Fruit fly (Drosophila melanogaster) Kc167 (cell line): ENCODE measurements around the gene CG34347.

ENCODE experiments used
- Myc ChIP-seq: fragments of >200 bp; optimal IDR thresholded peaks from 2 replicates; lab custom pipeline; 2017; ENCODE audit warnings: missing external identifiers
- insv ChIP-seq: fragments of >200 bp; optimal IDR thresholded peaks from 3 replicates; lab custom pipeline; 2018; ENCODE audit warnings: missing external identifiers
- psq ChIP-seq: fragments of >200 bp; optimal IDR thresholded peaks from 2 replicates; lab custom pipeline; 2017; ENCODE audit warnings: missing external identifiers
- ttk ChIP-seq: sonication (Bioruptor generic); optimal IDR thresholded peaks from 2 replicates; lab custom pipeline; 2017; ENCODE audit warnings: missing external identifiers

dm6 chr3R:31345626-31346025 is 34.7 kb downstream of the CG34347 start:
- TF ChIP-seq Myc: no peak
- TF ChIP-seq insv (lab: Kevin White, UChicago): no peak
- TF ChIP-seq ttk (lab: Kevin White, UChicago): no peak
- no peak for TF ChIP-seq psq (lab: Kevin White, UChicago)
